Worm (Caenorhabditis elegans) whole organism, L2 larva: ENCODE results near the gene srab-6.
A peak's percentile ranks its signal among the peaks of the same experiment; 100 is the strongest.

ENCODE experiments used
- C34F6.9 ChIP-seq: fragments of 150-350 bp; optimal IDR thresholded peaks from 2 replicates; lab custom pipeline; 2014; ENCODE audit warnings: missing biosample characterization, missing genetic modification characterization
- F13H6.1 ChIP-seq: sonication (generic microtip); optimal IDR thresholded peaks from 2 replicates; lab custom pipeline; 2016; ENCODE audit warnings: missing genetic modification characterization, missing compliant biosample characterization
- R02D3.7 ChIP-seq: fragments of 150-350 bp; optimal IDR thresholded peaks from 2 replicates; lab custom pipeline; 2014; ENCODE audit warnings: missing biosample characterization, missing genetic modification characterization
- Y55F3AM.14 ChIP-seq: fragments of 200-800 bp; sonication (Bioruptor generic); optimal IDR thresholded peaks from 2 replicates; lab custom pipeline; 2018; ENCODE audit warnings: mild to moderate bottlenecking, missing genetic modification characterization, missing compliant biosample characterization
- ZK546.5 ChIP-seq: sonication (generic microtip); optimal IDR thresholded peaks from 2 replicates; lab custom pipeline; 2017; ENCODE audit warnings: missing biosample characterization, missing genetic modification characterization
- alr-1 ChIP-seq: fragments of 150-350 bp; optimal IDR thresholded peaks from 2 replicates; lab custom pipeline; 2014; ENCODE audit warnings: missing biosample characterization, missing genetic modification characterization
- aly-2 ChIP-seq: fragments of 150-350 bp; optimal IDR thresholded peaks from 2 replicates; lab custom pipeline; 2014; ENCODE audit warnings: missing biosample characterization, missing genetic modification characterization
- blmp-1 ChIP-seq: sonication (generic microtip); optimal IDR thresholded peaks from 2 replicates; lab custom pipeline; 2017; ENCODE audit warnings: missing genetic modification characterization, mild to moderate bottlenecking, missing compliant biosample characterization, antibody characterized with exemption, moderate library complexity; ENCODE audit not compliant: insufficient read depth
- ceh-16 ChIP-seq: fragments of 150-350 bp; optimal IDR thresholded peaks from 2 replicates; lab custom pipeline; 2014; ENCODE audit warnings: missing biosample characterization, missing genetic modification characterization
- ceh-82 ChIP-seq: fragments of 150-350 bp; optimal IDR thresholded peaks from 2 replicates; lab custom pipeline; 2014; ENCODE audit warnings: missing biosample characterization, missing genetic modification characterization
- crh-2 ChIP-seq: sonication (generic microtip); optimal IDR thresholded peaks from 2 replicates; lab custom pipeline; 2017; ENCODE audit warnings: missing biosample characterization, missing genetic modification characterization
- dmd-4 ChIP-seq: sonication (generic microtip); optimal IDR thresholded peaks from 2 replicates; lab custom pipeline; 2017; ENCODE audit warnings: missing biosample characterization, missing genetic modification characterization
- elt-1 ChIP-seq: fragments of 150-350 bp; optimal IDR thresholded peaks from 2 replicates; lab custom pipeline; 2014; ENCODE audit warnings: missing biosample characterization, missing genetic modification characterization
- fos-1 ChIP-seq: fragments of 150-350 bp; optimal IDR thresholded peaks from 2 replicates; lab custom pipeline; 2014; ENCODE audit warnings: missing biosample characterization, missing genetic modification characterization
- lin-11 ChIP-seq: fragments of 150-350 bp; sonication (generic microtip); optimal IDR thresholded peaks from 2 replicates; lab custom pipeline; 2014; ENCODE audit warnings: missing biosample characterization, missing genetic modification characterization, inconsistent platforms, mixed read lengths
- lsy-2 ChIP-seq, 2 experiments: fragments of 150-350 bp in 1 of 2; sonication (generic microtip) in 1 of 2; optimal IDR thresholded peaks; 2 replicates each; lab custom pipeline; 2014 to 2017; ENCODE audit warnings: missing biosample characterization in 2 of 2, missing genetic modification characterization in 2 of 2
- mab-5 ChIP-seq: fragments of 150-350 bp; optimal IDR thresholded peaks from 2 replicates; lab custom pipeline; 2014; ENCODE audit warnings: missing biosample characterization, missing genetic modification characterization
- mbf-1 ChIP-seq: sonication (generic microtip); optimal IDR thresholded peaks from 2 replicates; lab custom pipeline; 2017; ENCODE audit warnings: missing biosample characterization, missing genetic modification characterization
- mdl-1 ChIP-seq, 2 experiments: fragments of 150-350 bp in 1 of 2; sonication (generic microtip) in 1 of 2; optimal IDR thresholded peaks; 2 replicates each; lab custom pipeline; 2017; ENCODE audit warnings: missing biosample characterization in 2 of 2, missing genetic modification characterization in 2 of 2
- nhr-10 ChIP-seq: sonication (generic microtip); optimal IDR thresholded peaks from 2 replicates; lab custom pipeline; 2017; ENCODE audit warnings: missing biosample characterization, missing genetic modification characterization
- nhr-129 ChIP-seq: fragments of 150-350 bp; optimal IDR thresholded peaks from 2 replicates; lab custom pipeline; 2014; ENCODE audit warnings: missing biosample characterization, missing genetic modification characterization
- nhr-21 ChIP-seq: fragments of 150-350 bp; optimal IDR thresholded peaks from 2 replicates; lab custom pipeline; 2014; ENCODE audit warnings: missing biosample characterization, missing genetic modification characterization
- nhr-23 ChIP-seq: fragments of 150-350 bp; optimal IDR thresholded peaks from 2 replicates; lab custom pipeline; 2014; ENCODE audit warnings: missing biosample characterization, missing genetic modification reagents, missing genetic modification characterization
- nhr-237 ChIP-seq: fragments of 150-350 bp; optimal IDR thresholded peaks from 2 replicates; lab custom pipeline; 2014; ENCODE audit warnings: missing biosample characterization, missing genetic modification characterization
- peb-1 ChIP-seq: fragments of 150-350 bp; optimal IDR thresholded peaks from 2 replicates; lab custom pipeline; 2014; ENCODE audit warnings: missing biosample characterization, missing genetic modification characterization
- sem-4 ChIP-seq: fragments of 150-350 bp; optimal IDR thresholded peaks from 2 replicates; lab custom pipeline; 2014; ENCODE audit warnings: missing biosample characterization, missing genetic modification reagents, missing genetic modification characterization
- skn-1 ChIP-seq: sonication (generic microtip); optimal IDR thresholded peaks from 2 replicates; lab custom pipeline; 2017; ENCODE audit warnings: missing biosample characterization, missing genetic modification characterization
- sma-9 ChIP-seq, 2 experiments: fragments of 150-350 bp in 1 of 2; sonication (generic microtip) in 1 of 2; optimal IDR thresholded peaks; 2 replicates each; lab custom pipeline; 2014 to 2016; ENCODE audit warnings: missing genetic modification characterization in 2 of 2, mild to moderate bottlenecking in 1 of 2, missing biosample characterization in 1 of 2, missing compliant biosample characterization in 1 of 2, missing genetic modification reagents in 1 of 2, moderate library complexity in 1 of 2
- snpc-4 ChIP-seq: fragments of 150-350 bp; optimal IDR thresholded peaks from 2 replicates; lab custom pipeline; 2014; ENCODE audit warnings: missing biosample characterization, missing genetic modification characterization
- unc-39 ChIP-seq: fragments of 150-350 bp; optimal IDR thresholded peaks from 2 replicates; lab custom pipeline; 2014; ENCODE audit warnings: missing biosample characterization, missing genetic modification characterization
- unc-55 ChIP-seq: fragments of 150-350 bp; sonication (generic microtip); optimal IDR thresholded peaks from 3 replicates; lab custom pipeline; 2014; ENCODE audit warnings: missing biosample characterization, missing genetic modification reagents, missing genetic modification characterization
- ztf-11 ChIP-seq: sonication (generic microtip); optimal IDR thresholded peaks from 2 replicates; lab custom pipeline; 2017; ENCODE audit warnings: missing biosample characterization, missing genetic modification characterization
- ztf-4 ChIP-seq: fragments of 150-350 bp; optimal IDR thresholded peaks from 2 replicates; lab custom pipeline; 2014; ENCODE audit warnings: missing biosample characterization, missing genetic modification characterization

Gene srab-6

ce11 chrV:3119185-3119584 lies 32.6 kb downstream of the srab-6 start:
- TF ChIP-seq snpc-4 (tag; lab: Kevin White, UChicago): no peak
- no peak for TF ChIP-seq ceh-82 (tag; lab: Kevin White, UChicago)
- no peak for TF ChIP-seq blmp-1 (tag; lab: Kevin White, UChicago)
- TF ChIP-seq C34F6.9: no peak
- no peak for TF ChIP-seq unc-39 (tag; lab: Kevin White, UChicago)
- TF ChIP-seq fos-1: no peak
- TF ChIP-seq lsy-2 (tag; optimal IDR thresholded peaks at IDR 0.05; lab: Kevin White, UChicago): no peak
- TF ChIP-seq unc-55 (GFP tag; lab: Kevin White, UChicago): no peak
- no peak for TF ChIP-seq R02D3.7 (tag; lab: Kevin White, UChicago)
- TF ChIP-seq mdl-1 (tag; optimal IDR thresholded peaks at IDR 0.05; lab: Kevin White, UChicago): no peak
- TF ChIP-seq ztf-11 (tag; lab: Kevin White, UChicago): no peak
- TF ChIP-seq nhr-10: no peak
- no peak for TF ChIP-seq sem-4 (tag; lab: Kevin White, UChicago)
- TF ChIP-seq nhr-129: no peak
- no peak for TF ChIP-seq skn-1 (tag; lab: Kevin White, UChicago)
- TF ChIP-seq nhr-237 (tag; lab: Kevin White, UChicago): no peak
- TF ChIP-seq, all 48 proteins: peak for 0

- TF ChIP-seq R02D3.7 (tag; lab: Kevin White, UChicago) (no peak), unc-55 (GFP tag; lab: Kevin White, UChicago) (no peak), fos-1 (peak; percentile 28), lsy-2 (tag; optimal IDR thresholded peaks at IDR 0.05; lab: Kevin White, UChicago) (no peak), ztf-11 (tag; lab: Kevin White, UChicago) (no peak), elt-1 (no peak)
These were observed 33.6 kb downstream of the srab-6 start, which contains the start of gene clec-210 for ce11 chrV:3118167-3118566. Gene clec-210, plus strand, starts transcription at chrV:3118377.

- no peak for TF ChIP-seq ZK546.5 (tag; lab: Kevin White, UChicago)
- TF ChIP-seq aly-2 (tag; lab: Kevin White, UChicago): no peak
- no peak for TF ChIP-seq sem-4 (tag; lab: Kevin White, UChicago)
- no peak for TF ChIP-seq nhr-23 (tag; lab: Kevin White, UChicago)
- no peak for TF ChIP-seq nhr-237 (tag; lab: Kevin White, UChicago)
- TF ChIP-seq nhr-10: no peak
These were observed 36.8 kb downstream of the srab-6 start, which contains the start of gene Y73C8C.3 for ce11 chrV:3114973-3115372. Gene Y73C8C.3, plus strand, starts transcription at chrV:3115273.

- TF ChIP-seq mab-5: no peak
These were observed 38.0 kb downstream of the srab-6 start, which contains the start of gene Y73C8C.8 for ce11 chrV:3113751-3114150. Gene Y73C8C.8, minus strand, starts transcription at chrV:3113851.

- no peak for TF ChIP-seq mbf-1 (tag; lab: Kevin White, UChicago)
- TF ChIP-seq fos-1: peak; percentile 22
- TF ChIP-seq dmd-4 (tag; lab: Kevin White, UChicago): no peak
- TF ChIP-seq, all 48 proteins: peak for 1
These were observed 39.6 kb downstream of the srab-6 start for ce11 chrV:3112198-3112597.

- no peak for TF ChIP-seq mbf-1 (tag; lab: Kevin White, UChicago)
- TF ChIP-seq nhr-129: no peak
- no peak for TF ChIP-seq nhr-21
- TF ChIP-seq Y55F3AM.14 (GFP tag; lab: Kevin White, UChicago): no peak
- no peak for TF ChIP-seq sma-9 (GFP tag; optimal IDR thresholded peaks at IDR 0.05; lab: Kevin White, UChicago)
- no peak for TF ChIP-seq sma-9 (tag; optimal IDR thresholded peaks at IDR 0.05; lab: Kevin White, UChicago)
- no peak for TF ChIP-seq unc-39 (tag; lab: Kevin White, UChicago)
- TF ChIP-seq peb-1 (tag; lab: Kevin White, UChicago): no peak
- no peak for TF ChIP-seq elt-1
- no peak for TF ChIP-seq ztf-4 (tag; lab: Kevin White, UChicago)
- no peak for TF ChIP-seq skn-1 (tag; lab: Kevin White, UChicago)
- TF ChIP-seq nhr-23 (tag; lab: Kevin White, UChicago): no peak
- no peak for TF ChIP-seq lin-11 (tag; lab: Kevin White, UChicago)
- no peak for TF ChIP-seq ceh-16 (tag; lab: Kevin White, UChicago)
- TF ChIP-seq aly-2 (tag; lab: Kevin White, UChicago): no peak
- TF ChIP-seq alr-1 (tag; lab: Kevin White, UChicago): no peak
- TF ChIP-seq crh-2: no peak
- no peak for TF ChIP-seq mab-5
- TF ChIP-seq F13H6.1 (tag; lab: Kevin White, UChicago): no peak
- TF ChIP-seq, all 48 proteins: peak for 0
These were observed 44.3 kb downstream of the srab-6 start, which contains the start of gene str-68 for ce11 chrV:3107450-3107849. Gene str-68, minus strand, starts transcription at chrV:3107550.
